Worm (Caenorhabditis elegans) whole organism, L4 larva: Measurements from ENCODE around the gene srt-34.
"Not testable (repeated sequence)": the region's sequence is repeated elsewhere in the genome, so short reads cannot be mapped to it uniquely, and the experiment has no call there.

Experiments used
- F49E8.2 ChIP-seq: sonication (generic microtip); optimal IDR thresholded peaks from 2 replicates; lab custom pipeline; 2016; ENCODE audit warnings: missing compliant biosample characterization, mild to moderate bottlenecking, missing genetic modification characterization, borderline replicate concordance
- daf-12 ChIP-seq: fragments of 150-350 bp; optimal IDR thresholded peaks from 2 replicates; lab custom pipeline; 2014; ENCODE audit warnings: missing biosample characterization, missing genetic modification reagents, missing genetic modification characterization
- nhr-28 ChIP-seq: fragments of 150-350 bp; optimal IDR thresholded peaks from 2 replicates; lab custom pipeline; 2014; ENCODE audit warnings: missing biosample characterization, missing genetic modification characterization
- nhr-6 ChIP-seq: fragments of 150-350 bp; optimal IDR thresholded peaks from 2 replicates; lab custom pipeline; 2014; ENCODE audit warnings: missing biosample characterization, missing genetic modification characterization
- pha-4 ChIP-seq, 2 experiments: fragments of 150-350 bp in 1 of 2; fragments of 200-800 bp in 1 of 2; sonication (Bioruptor generic) in 1 of 2; IDR thresholded peaks in 1 of 2; optimal IDR thresholded peaks in 1 of 2; 2 replicates each; pipeline versions ENCODE4 v1.3.6 to Lab custom; 2014 to 2022; ENCODE audit warnings: missing genetic modification characterization in 2 of 2, missing genetic modification reagents in 2 of 2, missing biosample characterization in 1 of 2, missing compliant biosample characterization in 1 of 2
- snpc-4 ChIP-seq: fragments of 150-350 bp; optimal IDR thresholded peaks from 2 replicates; lab custom pipeline; 2014; ENCODE audit warnings: missing biosample characterization, missing genetic modification characterization

- not testable (repeated sequence) for TF ChIP-seq snpc-4; nhr-28 (tag; lab: Kevin White, UChicago); F49E8.2; daf-12 (tag; lab: Kevin White, UChicago); pha-4 (GFP tag; IDR thresholded peaks at IDR 0.05; lab: Robert Waterston, UW); pha-4 (tag; optimal IDR thresholded peaks at IDR 0.05; lab: Kevin White, UChicago); nhr-6 (tag; lab: Kevin White, UChicago)
These were observed 39.6 kb downstream of the srt-34 start for ce11 chrV:2778458-2778857.
